Worm (Caenorhabditis elegans) whole organism, young adult: ENCODE results near the gene sulp-3.
A peak's percentile ranks its signal among the peaks of the same experiment; 100 is the strongest.

ENCODE experiments used
- F10E7.11 ChIP-seq: sonication (generic microtip); optimal IDR thresholded peaks from 2 replicates; lab custom pipeline; 2017; ENCODE audit warnings: mild to moderate bottlenecking, missing genetic modification characterization, moderate library complexity, missing compliant biosample characterization
- F37B4.10 ChIP-seq: fragments of 200-800 bp; sonication (Bioruptor generic); IDR thresholded peaks from 2 replicates; pipeline ENCODE4 v1.3.6; 2022; ENCODE audit warnings: missing genetic modification characterization, missing compliant biosample characterization
- F39B2.1 ChIP-seq: fragments of 200-800 bp; sonication (Bioruptor generic); IDR thresholded peaks from 2 replicates; pipeline ENCODE4 v1.3.6; 2022; ENCODE audit warnings: missing genetic modification reagents, missing genetic modification characterization, missing compliant biosample characterization
- K11D2.4 ChIP-seq: fragments of 200-800 bp; sonication (Bioruptor generic); IDR thresholded peaks from 2 replicates; pipeline ENCODE4 v1.3.6; 2022; ENCODE audit warnings: missing genetic modification reagents, missing genetic modification characterization, missing compliant biosample characterization
- K12H6.12 ChIP-seq: fragments of 200-800 bp; sonication (Bioruptor generic); optimal IDR thresholded peaks from 2 replicates; lab custom pipeline; 2018; ENCODE audit warnings: mild to moderate bottlenecking, missing genetic modification characterization, missing compliant biosample characterization
- T26A5.8 ChIP-seq: sonication (generic microtip); optimal IDR thresholded peaks from 2 replicates; lab custom pipeline; 2016; ENCODE audit warnings: missing genetic modification characterization, missing compliant biosample characterization
- Y53F4B.3 ChIP-seq: fragments of 200-800 bp; sonication (Bioruptor generic); IDR thresholded peaks from 2 replicates; pipeline ENCODE4 v1.3.6; 2022; ENCODE audit warnings: missing genetic modification reagents, missing genetic modification characterization, missing compliant biosample characterization
- ZK185.1 ChIP-seq: sonication (generic microtip); optimal IDR thresholded peaks from 2 replicates; lab custom pipeline; 2016; ENCODE audit warnings: mild to moderate bottlenecking, missing genetic modification characterization, missing compliant biosample characterization; ENCODE audit not compliant: poor library complexity, severe bottlenecking
- akir-1 ChIP-seq: fragments of 200-800 bp; sonication (Bioruptor generic); optimal IDR thresholded peaks from 2 replicates; lab custom pipeline; 2018; ENCODE audit warnings: mild to moderate bottlenecking, missing genetic modification characterization, moderate library complexity, missing compliant biosample characterization
- ama-1 ChIP-seq, 3 experiments: fragments of 150-350 bp in 1 of 3; sonication (generic microtip) in 2 of 3; optimal IDR thresholded peaks; 2 replicates each; lab custom pipeline; 2014 to 2018; ENCODE audit warnings: missing biosample characterization in 2 of 3, missing genetic modification characterization in 2 of 3, missing genetic modification reagents in 2 of 3
- aptf-2 ChIP-seq: fragments of 200-800 bp; sonication (Bioruptor generic); conservative IDR thresholded peaks from 2 replicates; pipeline ENCODE4 v1.3.6; 2022; ENCODE audit warnings: missing genetic modification reagents, missing genetic modification characterization, missing compliant biosample characterization
- ccch-3 ChIP-seq: fragments of 200-800 bp; sonication (Bioruptor generic); optimal IDR thresholded peaks from 2 replicates; lab custom pipeline; 2018; ENCODE audit warnings: mild to moderate bottlenecking, missing genetic modification characterization, missing compliant biosample characterization
- cebp-2 ChIP-seq: fragments of 200-800 bp; sonication (Bioruptor generic); IDR thresholded peaks from 2 replicates; pipeline ENCODE4 v1.3.6; 2022; ENCODE audit warnings: missing genetic modification characterization, missing compliant biosample characterization
- ceh-100 ChIP-seq: fragments of 200-800 bp; sonication (Bioruptor generic); IDR thresholded peaks from 2 replicates; pipeline ENCODE4 v1.3.6; 2022; ENCODE audit warnings: missing genetic modification reagents, missing genetic modification characterization, missing compliant biosample characterization
- ceh-27 ChIP-seq: fragments of 200-800 bp; sonication (Bioruptor generic); optimal IDR thresholded peaks from 2 replicates; lab custom pipeline; 2018; ENCODE audit warnings: mild to moderate bottlenecking, missing genetic modification characterization, moderate library complexity, missing compliant biosample characterization
- ceh-40 ChIP-seq: fragments of 200-800 bp; sonication (Bioruptor generic); IDR thresholded peaks from 2 replicates; pipeline ENCODE4 v1.3.6; 2022; ENCODE audit warnings: missing genetic modification characterization, missing compliant biosample characterization
- ceh-91 ChIP-seq: fragments of 200-800 bp; sonication (Bioruptor generic); IDR thresholded peaks from 2 replicates; pipeline ENCODE4 v1.3.6; 2022; ENCODE audit warnings: missing genetic modification reagents, missing genetic modification characterization, missing compliant biosample characterization
- die-1 ChIP-seq: sonication (generic microtip); optimal IDR thresholded peaks from 2 replicates; lab custom pipeline; 2016; ENCODE audit warnings: missing genotype, mild to moderate bottlenecking, missing genetic modification characterization, missing compliant biosample characterization
- dox-1 ChIP-seq: fragments of 200-800 bp; sonication (Bioruptor generic); IDR thresholded peaks from 2 replicates; pipeline ENCODE4 v1.3.6; 2022; ENCODE audit warnings: missing genetic modification reagents, missing genetic modification characterization, missing compliant biosample characterization
- dpff-1 ChIP-seq: sonication (generic microtip); optimal IDR thresholded peaks from 2 replicates; lab custom pipeline; 2017; ENCODE audit warnings: mild to moderate bottlenecking, missing genetic modification characterization, missing compliant biosample characterization
- dpl-1 ChIP-seq: fragments of 150-350 bp; optimal IDR thresholded peaks from 2 replicates; lab custom pipeline; 2014; ENCODE audit warnings: missing biosample characterization, missing genetic modification reagents, missing genetic modification characterization
- egl-18 ChIP-seq: fragments of 200-800 bp; sonication (Bioruptor generic); IDR thresholded peaks from 2 replicates; pipeline ENCODE4 v1.3.6; 2022; ENCODE audit warnings: missing genetic modification reagents, missing genetic modification characterization, missing compliant biosample characterization
- ekl-4 ChIP-seq: fragments of 200-800 bp; sonication (Bioruptor generic); IDR thresholded peaks from 2 replicates; pipeline ENCODE4 v1.3.6; 2022; ENCODE audit warnings: missing genetic modification reagents, missing genetic modification characterization, missing compliant biosample characterization
- gei-17 ChIP-seq: fragments of 200-800 bp; sonication (Bioruptor generic); optimal IDR thresholded peaks from 2 replicates; lab custom pipeline; 2018; ENCODE audit warnings: mild to moderate bottlenecking, missing genetic modification characterization, missing compliant biosample characterization
- him-1 ChIP-seq: sonication (generic microtip); optimal IDR thresholded peaks from 2 replicates; lab custom pipeline; 2016; ENCODE audit warnings: missing genotype, missing genetic modification reagents, missing genetic modification characterization, missing compliant biosample characterization
- hrde-1 ChIP-seq: sonication (generic microtip); optimal IDR thresholded peaks from 2 replicates; lab custom pipeline; 2016; ENCODE audit warnings: missing genetic modification characterization, mild to moderate bottlenecking, missing compliant biosample characterization, moderate library complexity, missing genotype, missing genetic modification reagents, borderline replicate concordance
- hsf-1 ChIP-seq: fragments of 200-800 bp; sonication (Bioruptor generic); IDR thresholded peaks from 2 replicates; pipeline ENCODE4 v1.3.6; 2022; ENCODE audit warnings: missing genetic modification reagents, missing genetic modification characterization, missing compliant biosample characterization
- lir-1 ChIP-seq: fragments of 200-800 bp; sonication (Bioruptor generic); conservative IDR thresholded peaks from 2 replicates; pipeline ENCODE4 v1.3.6; 2022; ENCODE audit warnings: missing genetic modification reagents, missing genetic modification characterization, missing compliant biosample characterization
- lsl-1 ChIP-seq: fragments of 200-800 bp; sonication (Bioruptor generic); optimal IDR thresholded peaks from 2 replicates; lab custom pipeline; 2018; ENCODE audit warnings: mild to moderate bottlenecking, missing genetic modification characterization, moderate library complexity, missing compliant biosample characterization
- lsy-27 ChIP-seq: sonication (generic microtip); optimal IDR thresholded peaks from 2 replicates; lab custom pipeline; 2017; ENCODE audit warnings: missing genetic modification characterization, mild to moderate bottlenecking, missing compliant biosample characterization, antibody characterized with exemption, missing genotype, borderline replicate concordance; ENCODE audit not compliant: insufficient read depth
- madf-8 ChIP-seq: fragments of 200-800 bp; sonication (Bioruptor generic); conservative IDR thresholded peaks from 2 replicates; pipeline ENCODE4 v1.3.6; 2022; ENCODE audit warnings: missing genetic modification reagents, missing genetic modification characterization, missing compliant biosample characterization
- mcd-1 ChIP-seq: fragments of 200-800 bp; sonication (Bioruptor generic); IDR thresholded peaks from 2 replicates; pipeline ENCODE4 v1.3.6; 2022; ENCODE audit warnings: missing genetic modification reagents, missing genetic modification characterization, missing compliant biosample characterization
- mxl-1 ChIP-seq: sonication (generic microtip); optimal IDR thresholded peaks from 2 replicates; lab custom pipeline; 2016; ENCODE audit warnings: missing genetic modification characterization, missing compliant biosample characterization
- nhr-80 ChIP-seq: sonication (generic microtip); optimal IDR thresholded peaks from 2 replicates; lab custom pipeline; 2016; ENCODE audit warnings: missing genetic modification characterization, missing compliant biosample characterization
- rcor-1 ChIP-seq: fragments of 200-800 bp; sonication (Bioruptor generic); IDR thresholded peaks from 2 replicates; pipeline ENCODE4 v1.3.6; 2022; ENCODE audit warnings: missing genetic modification reagents, missing genetic modification characterization, missing compliant biosample characterization
- rec-8 ChIP-seq, 2 experiments: sonication (generic microtip); optimal IDR thresholded peaks; 2 replicates each; lab custom pipeline; 2016; ENCODE audit warnings: mild to moderate bottlenecking in 2 of 2, missing genetic modification characterization in 2 of 2, missing genetic modification reagents in 2 of 2, missing genotype in 2 of 2, missing biosample characterization in 1 of 2, missing compliant biosample characterization in 1 of 2, moderate library complexity in 1 of 2
- rpc-1 ChIP-seq, 2 experiments: fragments of 150-350 bp in 1 of 2; sonication (generic microtip) in 1 of 2; optimal IDR thresholded peaks; 2 replicates each; lab custom pipeline; 2014 to 2018; ENCODE audit warnings: missing biosample characterization in 1 of 2, missing genetic modification characterization in 1 of 2, missing genetic modification reagents in 1 of 2, missing genotype in 1 of 2
- sdz-38 ChIP-seq: sonication (generic microtip); optimal IDR thresholded peaks from 2 replicates; lab custom pipeline; 2016; ENCODE audit warnings: missing genotype, missing genetic modification characterization, missing compliant biosample characterization
- sea-2 ChIP-seq: fragments of 200-800 bp; sonication (Bioruptor generic); IDR thresholded peaks from 2 replicates; pipeline ENCODE4 v1.3.6; 2022; ENCODE audit warnings: missing genetic modification characterization, missing compliant biosample characterization
- snpc-3.4 ChIP-seq: sonication (generic microtip); optimal IDR thresholded peaks from 2 replicates; lab custom pipeline; 2017; ENCODE audit warnings: missing genetic modification characterization, mild to moderate bottlenecking, missing compliant biosample characterization, antibody characterized with exemption, moderate library complexity, missing genotype, missing genetic modification reagents
- snpc-4 ChIP-seq, 5 experiments: fragments of 150-350 bp in 1 of 5; sonication (generic microtip) in 4 of 5; optimal IDR thresholded peaks; 2 replicates each; lab custom pipeline; 2014 to 2018; ENCODE audit warnings: missing genetic modification characterization in 5 of 5, missing biosample characterization in 3 of 5, antibody characterized with exemption in 2 of 5, mild to moderate bottlenecking in 2 of 5, missing compliant biosample characterization in 2 of 5, missing genotype in 2 of 5, moderate library complexity in 2 of 5, missing genetic modification reagents in 1 of 5
- somi-1 ChIP-seq: fragments of 200-800 bp; sonication (Bioruptor generic); optimal IDR thresholded peaks from 2 replicates; lab custom pipeline; 2018; ENCODE audit warnings: mild to moderate bottlenecking, missing genetic modification characterization, missing compliant biosample characterization
- tbp1 ChIP-seq: fragments of 200-800 bp; sonication (Bioruptor generic); optimal IDR thresholded peaks from 2 replicates; lab custom pipeline; 2018; ENCODE audit warnings: mild to moderate bottlenecking, missing genetic modification characterization, missing compliant biosample characterization
- zim-3 ChIP-seq: sonication (generic microtip); optimal IDR thresholded peaks from 2 replicates; lab custom pipeline; 2017; ENCODE audit warnings: mild to moderate bottlenecking, missing genetic modification characterization, moderate library complexity, missing compliant biosample characterization
- ztf-26 ChIP-seq: sonication (generic microtip); optimal IDR thresholded peaks from 2 replicates; lab custom pipeline; 2017; ENCODE audit warnings: missing genetic modification characterization, missing compliant biosample characterization
- ztf-28 ChIP-seq: fragments of 200-800 bp; sonication (Bioruptor generic); IDR thresholded peaks from 2 replicates; pipeline ENCODE4 v1.3.6; 2022; ENCODE audit warnings: missing genetic modification reagents, missing genetic modification characterization, missing compliant biosample characterization

The sulp-3 gene

ce11 chrX:8371906-8372305, 36.3 kb downstream of the sulp-3 start, which contains the start of gene nep-15:
TSS of gene nep-15 (plus strand) at chrX:8372206.
- TF ChIP-seq tbp1 (GFP tag; lab: Kevin White, UChicago) (no peak), snpc-4 (GFP tag; optimal IDR thresholded peaks at IDR 0.05; lab: Kevin White, UChicago) (no peak), snpc-4 (tag; optimal IDR thresholded peaks at IDR 0.05; lab: Kevin White, UChicago) (no peak), sdz-38 (no peak), hsf-1 (no peak), F10E7.11 (tag; lab: Kevin White, UChicago) (no peak), ekl-4 (GFP tag; lab: Robert Waterston, UW) (no peak), lsl-1 (no peak), F39B2.1 (GFP tag; lab: Robert Waterston, UW) (no peak), ceh-100 (GFP tag; lab: Robert Waterston, UW) (no peak), snpc-3.4 (tag; lab: Kevin White, UChicago) (no peak), K11D2.4 (no peak), mxl-1 (tag; lab: Kevin White, UChicago) (no peak), F37B4.10 (no peak), ztf-28 (GFP tag; lab: Robert Waterston, UW) (no peak), rpc-1 (optimal IDR thresholded peaks at IDR 0.05; lab: Kevin White, UChicago) (no peak), rpc-1 (tag; optimal IDR thresholded peaks at IDR 0.05; lab: Kevin White, UChicago) (no peak), die-1 (tag; lab: Kevin White, UChicago) (no peak), T26A5.8 (tag; lab: Kevin White, UChicago) (no peak), Y53F4B.3 (GFP tag; lab: Robert Waterston, UW) (no peak), rcor-1 (no peak), ceh-91 (GFP tag; lab: Robert Waterston, UW) (no peak)

ce11 chrX:8368210-8368609, 40.0 kb downstream of the sulp-3 start:
- TF ChIP-seq egl-18 (GFP tag; lab: Robert Waterston, UW) (no peak), mcd-1 (GFP tag; lab: Robert Waterston, UW) (no peak; the same call in 1 of the 2 replicates), dpl-1 (GFP tag; lab: Kevin White, UChicago) (no peak), snpc-4 (GFP tag; optimal IDR thresholded peaks at IDR 0.05; lab: Kevin White, UChicago) (no peak), snpc-4 (tag; optimal IDR thresholded peaks at IDR 0.05; lab: Kevin White, UChicago) (peak in 1 of 4 experiments; percentile 48), dox-1 (GFP tag; lab: Robert Waterston, UW) (no peak; the same call in 1 of the 2 replicates), ZK185.1 (tag; lab: Kevin White, UChicago) (no peak), him-1 (tag; lab: Kevin White, UChicago) (no peak), ceh-27 (GFP tag; lab: Kevin White, UChicago) (peak; percentile 34), aptf-2 (GFP tag; lab: Robert Waterston, UW) (no peak), hrde-1 (no peak), K12H6.12 (tag; lab: Kevin White, UChicago) (peak; percentile 53), lir-1 (GFP tag; lab: Robert Waterston, UW) (peak; percentile 46; the same call in 1 of the 2 replicates), lsy-27 (tag; lab: Kevin White, UChicago) (no peak), madf-8 (GFP tag; lab: Robert Waterston, UW) (no peak), cebp-2 (GFP tag; lab: Robert Waterston, UW) (no peak), ccch-3 (GFP tag; lab: Kevin White, UChicago) (no peak), nhr-80 (peak; percentile 95), K11D2.4 (peak; percentile 65), hsf-1 (no peak), sdz-38 (no peak), ceh-91 (GFP tag; lab: Robert Waterston, UW) (no peak), ama-1 (optimal IDR thresholded peaks at IDR 0.05; lab: Kevin White, UChicago) (no peak), ama-1 (GFP tag; optimal IDR thresholded peaks at IDR 0.05; lab: Kevin White, UChicago) (no peak), somi-1 (no peak), rec-8 (tag; optimal IDR thresholded peaks at IDR 0.05; lab: Kevin White, UChicago) (no peak), ceh-40 (no peak), gei-17 (GFP tag; lab: Kevin White, UChicago) (no peak), sea-2 (GFP tag; lab: Robert Waterston, UW) (no peak), dpff-1 (no peak), akir-1 (no peak), die-1 (tag; lab: Kevin White, UChicago) (no peak), ztf-26 (tag; lab: Kevin White, UChicago) (no peak), zim-3 (tag; lab: Kevin White, UChicago) (no peak)
